Fruit fly (Drosophila melanogaster) whole organism, larva: ENCODE measurements around the gene CG12075.

Experiments used
- noc ChIP-seq: fragments of 200-800 bp; sonication (Bioruptor generic); optimal IDR thresholded peaks from 3 replicates; lab custom pipeline; 2019; ENCODE audit warnings: missing biosample characterization, mild to moderate bottlenecking, missing genetic modification characterization, moderate library complexity

The CG12075 gene

dm6 chrX:8837892-8838373, at the start of gene CG12075:
Gene CG12075 (plus strand): TSS chrX:8838323.
- no peak for TF ChIP-seq noc (tag; lab: Kevin White, UChicago)

DNA sequence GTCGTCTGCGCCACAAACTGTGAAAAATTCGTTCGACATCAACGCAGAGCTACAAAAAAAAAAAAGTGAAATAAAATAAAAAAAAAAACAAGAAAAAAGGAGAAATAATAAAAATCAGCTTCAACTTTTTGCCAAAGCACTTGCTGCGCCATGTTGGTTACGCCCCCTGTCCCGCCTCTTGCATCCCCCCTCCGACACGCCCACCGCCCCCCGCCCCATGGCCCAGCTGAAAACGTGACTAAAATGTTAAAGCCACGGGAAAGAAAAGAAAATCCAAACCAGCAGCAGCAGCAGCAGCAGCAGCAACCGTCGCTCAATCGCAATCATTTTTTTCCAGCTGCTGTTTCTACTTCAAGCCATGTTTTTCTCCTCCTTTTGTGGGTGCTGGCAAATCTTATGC, 45.2 kb upstream of the CG12075 start:
- no peak for TF ChIP-seq noc (tag; lab: Kevin White, UChicago)

- TF ChIP-seq noc (tag; lab: Kevin White, UChicago): no peak
Measured at dm6 chrX:8795387-8796195, 42.5 kb upstream of the CG12075 start.

dm6 chrX:8798330-8798729, 39.8 kb upstream of the CG12075 start:
- TF ChIP-seq noc (tag; lab: Kevin White, UChicago): no peak

- no peak for TF ChIP-seq noc (tag; lab: Kevin White, UChicago)
Measured at dm6 chrX:8800235-8800771, 37.8 kb upstream of the CG12075 start.

DNA sequence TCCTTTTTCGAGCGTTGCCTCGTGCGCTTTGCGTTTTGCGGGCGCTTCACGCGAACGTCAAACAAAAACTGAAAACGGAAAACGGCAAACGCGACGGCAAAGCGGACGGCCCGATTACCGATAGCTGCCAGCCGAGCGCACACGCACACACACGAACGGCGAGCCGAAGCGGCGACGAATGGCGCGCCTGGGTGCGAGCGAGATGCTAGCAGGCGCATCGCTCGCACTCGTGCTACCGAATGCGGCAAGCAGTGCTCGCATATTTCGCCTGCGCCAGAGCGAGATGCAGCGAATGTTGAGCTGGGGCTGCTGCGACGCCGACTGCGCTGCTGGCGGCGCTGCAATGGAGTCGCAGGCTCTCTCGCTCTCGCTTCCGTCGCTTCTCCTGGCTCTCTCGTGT, 32.4 kb upstream of the CG12075 start, which contains the start of gene Lim1:
Lim1 (minus strand) TSS at position 76 of the 400 bp plus-strand sequence.
- no peak for TF ChIP-seq noc (tag; lab: Kevin White, UChicago)

- TF ChIP-seq noc (tag; lab: Kevin White, UChicago): no peak
Measured at dm6 chrX:8806561-8807190, 31.4 kb upstream of the CG12075 start.

dm6 chrX:8807282-8807681, 30.8 kb upstream of the CG12075 start:
- no peak for TF ChIP-seq noc (tag; lab: Kevin White, UChicago)

DNA sequence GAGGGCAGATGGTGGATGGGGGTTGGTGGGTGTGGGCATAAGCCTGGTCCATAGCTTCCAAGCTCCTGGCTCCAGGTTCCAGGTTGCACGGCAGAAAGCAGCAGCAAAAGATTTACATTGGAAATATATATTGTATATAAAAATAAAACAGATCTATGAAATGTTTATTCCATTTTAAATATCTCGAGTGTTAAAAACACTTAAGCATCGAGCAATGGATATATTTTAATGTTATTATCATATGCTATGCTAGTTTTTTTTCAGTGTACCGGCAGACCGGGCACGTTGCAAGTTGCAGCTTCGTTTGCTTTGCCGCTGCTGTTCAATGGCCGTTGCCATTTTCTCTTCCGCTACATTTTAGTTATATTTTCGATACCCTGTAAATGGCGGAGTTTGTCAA, 15.8 kb upstream of the CG12075 start:
- no peak for TF ChIP-seq noc (tag; lab: Kevin White, UChicago)

DNA sequence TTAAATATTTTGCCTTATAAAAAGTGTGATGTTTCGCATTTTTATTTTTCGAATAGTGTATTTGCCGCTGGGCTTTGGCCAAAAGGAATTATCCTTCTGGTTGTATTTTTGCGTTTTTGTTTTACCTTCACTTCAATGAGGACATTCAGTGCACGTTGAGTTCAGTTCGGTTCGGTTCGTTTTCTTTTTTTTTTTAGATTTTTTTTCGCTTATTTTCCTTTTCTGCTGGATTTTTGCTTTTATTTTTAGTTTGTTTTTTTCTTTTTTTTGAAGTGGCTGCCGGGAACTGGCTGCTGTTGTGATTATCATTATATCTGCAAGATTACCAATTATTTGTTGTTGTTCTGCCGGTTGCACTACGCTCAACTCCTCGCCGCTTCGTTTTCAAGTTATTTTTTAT, 15.3 kb upstream of the CG12075 start:
- TF ChIP-seq noc (tag; lab: Kevin White, UChicago): no peak

DNA sequence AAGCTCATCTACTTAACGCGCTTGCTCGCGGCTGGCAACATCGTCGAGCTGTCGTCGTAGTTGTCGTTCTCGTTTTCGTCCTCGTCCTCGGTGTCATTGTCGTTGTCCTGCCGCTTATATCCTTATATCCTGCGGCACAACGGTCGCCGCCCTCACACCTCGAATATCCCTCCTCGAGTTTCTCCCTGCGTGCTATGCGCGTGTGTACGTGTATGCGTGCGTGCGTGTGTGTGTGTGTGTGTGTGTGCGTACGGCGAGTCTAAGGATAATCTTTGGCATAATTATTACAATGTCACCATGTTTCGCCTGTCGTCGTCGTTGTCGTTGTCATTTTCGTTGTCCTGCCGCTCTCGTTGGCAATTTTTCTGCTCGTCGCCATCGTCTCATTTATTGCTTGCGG, 8.7 kb upstream of the CG12075 start:
- TF ChIP-seq noc (tag; lab: Kevin White, UChicago): no peak

dm6 chrX:8830087-8830486, 8.0 kb upstream of the CG12075 start:
- TF ChIP-seq noc (tag; lab: Kevin White, UChicago): no peak

DNA sequence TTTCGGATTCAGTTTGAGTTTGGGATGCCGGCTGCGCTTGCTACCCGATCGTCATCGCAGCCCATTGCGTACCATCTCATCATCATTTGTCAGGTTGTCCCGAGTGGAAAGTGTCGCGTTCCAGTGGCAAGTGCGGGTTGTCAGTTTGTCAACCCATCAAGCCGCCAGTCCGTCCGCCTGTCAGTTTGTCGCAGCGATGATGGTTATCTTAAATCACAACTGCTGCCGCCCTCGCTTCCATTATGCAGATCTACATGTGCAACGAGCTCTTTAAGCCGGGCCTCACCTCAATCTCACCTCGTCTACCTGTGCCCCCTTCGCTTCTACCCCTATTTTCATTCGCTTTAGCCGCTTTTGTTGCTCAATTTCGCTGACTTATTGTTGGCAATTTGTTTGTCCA, 6.3 kb upstream of the CG12075 start:
- TF ChIP-seq noc (tag; lab: Kevin White, UChicago): no peak

- TF ChIP-seq noc (tag; lab: Kevin White, UChicago): no peak
Measured at dm6 chrX:8835126-8835525, 3.0 kb upstream of the CG12075 start.

dm6 chrX:8836566-8836965, 1.6 kb upstream of the CG12075 start:
- no peak for TF ChIP-seq noc (tag; lab: Kevin White, UChicago)

DNA sequence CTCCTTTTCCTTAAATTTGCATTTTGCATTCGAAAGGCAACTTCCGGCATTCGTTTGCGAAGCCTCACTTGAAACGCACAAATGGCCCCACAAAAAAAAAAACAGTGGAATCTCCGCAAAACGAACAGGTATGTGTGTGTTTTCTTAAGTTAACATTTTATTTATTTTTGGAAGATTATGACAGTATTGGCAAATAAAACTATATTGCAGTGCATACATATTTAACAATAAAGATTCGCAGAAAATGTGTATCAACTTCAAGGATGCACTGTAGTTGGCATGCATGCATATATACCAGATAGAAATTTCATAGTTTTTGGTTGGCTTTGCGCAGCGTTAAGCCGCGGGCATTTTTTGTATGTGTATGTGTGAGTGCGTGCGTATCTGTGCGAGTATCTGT, 939 bp upstream of the CG12075 start:
- TF ChIP-seq noc (tag; lab: Kevin White, UChicago): no peak
